Worm (Caenorhabditis elegans) whole organism, L4/young adult: ENCODE measurements around the gene T13G4.7.

Experiments
- W03F9.2 ChIP-seq: fragments of 150-350 bp; optimal IDR thresholded peaks from 2 replicates; lab custom pipeline; 2014; ENCODE audit warnings: missing biosample characterization, missing genetic modification characterization
- dao-5 ChIP-seq: sonication (generic microtip); optimal IDR thresholded peaks from 2 replicates; lab custom pipeline; 2016; ENCODE audit warnings: missing genotype, missing genetic modification characterization, moderate library complexity, missing compliant biosample characterization
- him-1 ChIP-seq: sonication (generic microtip); optimal IDR thresholded peaks from 2 replicates; lab custom pipeline; 2016; ENCODE audit warnings: missing genotype, missing genetic modification reagents, missing genetic modification characterization, missing compliant biosample characterization

- TF ChIP-seq him-1 (tag; lab: Kevin White, UChicago): no peak
- no peak for TF ChIP-seq W03F9.2
- no peak for TF ChIP-seq dao-5 (tag; lab: Kevin White, UChicago)
These were observed 38.7 kb downstream of the T13G4.7 start for ce11 chrX:1167234-1167633.
